Worm (Caenorhabditis elegans) whole organism, young adult: ENCODE measurements around the gene ZC262.13.
"Not testable (repeated sequence)": the region's sequence is repeated elsewhere in the genome, so short reads cannot be mapped to it uniquely, and the experiment has no call there.

Experiments used
- K11D2.4 ChIP-seq: fragments of 200-800 bp; sonication (Bioruptor generic); IDR thresholded peaks from 2 replicates; pipeline ENCODE4 v1.3.6; 2022; ENCODE audit warnings: missing genetic modification reagents, missing genetic modification characterization, missing compliant biosample characterization
- Y67H2A.10 ChIP-seq: fragments of 200-800 bp; sonication (Bioruptor generic); conservative IDR thresholded peaks from 2 replicates; pipeline ENCODE4 v1.3.6; 2022; ENCODE audit warnings: missing genetic modification reagents, missing genetic modification characterization, missing compliant biosample characterization
- Y95B8A.8 ChIP-seq: fragments of 200-800 bp; sonication (Bioruptor generic); IDR thresholded peaks from 2 replicates; pipeline ENCODE4 v1.3.6; 2022; ENCODE audit warnings: missing genetic modification reagents, missing genetic modification characterization, missing compliant biosample characterization
- mes-4 ChIP-seq: sonication (generic microtip); optimal IDR thresholded peaks from 2 replicates; lab custom pipeline; 2016; ENCODE audit warnings: missing genotype, missing genetic modification characterization, missing compliant biosample characterization
- repo-1 ChIP-seq: sonication (generic microtip); optimal IDR thresholded peaks from 2 replicates; lab custom pipeline; 2017; ENCODE audit warnings: mild to moderate bottlenecking, missing genetic modification characterization, missing compliant biosample characterization
- xnd-1 ChIP-seq: sonication (generic microtip); optimal IDR thresholded peaks from 2 replicates; lab custom pipeline; 2016; ENCODE audit warnings: missing genotype, missing genetic modification reagents, missing genetic modification characterization, missing compliant biosample characterization

- TF ChIP-seq K11D2.4; xnd-1 (tag; lab: Kevin White, UChicago); Y95B8A.8 (GFP tag; lab: Robert Waterston, UW); Y67H2A.10 (GFP tag; lab: Robert Waterston, UW); repo-1 (tag; lab: Kevin White, UChicago); mes-4 (tag; lab: Kevin White, UChicago): not testable (repeated sequence)
Measured at ce11 chrIII:8347822-8348221, 21.8 kb downstream of the ZC262.13 start, which contains the start of gene clc-29.
